Worm (Caenorhabditis elegans) whole organism, L4 larva: ENCODE data around the gene chpf-1.

ENCODE experiments used
- ama-1 ChIP-seq: fragments of 150-350 bp; optimal IDR thresholded peaks from 2 replicates; lab custom pipeline; 2014; ENCODE audit warnings: inconsistent platforms, mixed read lengths
- fos-1 ChIP-seq: fragments of 150-350 bp; optimal IDR thresholded peaks from 2 replicates; lab custom pipeline; 2014; ENCODE audit warnings: missing biosample characterization, missing genetic modification characterization
- lin-13 ChIP-seq: fragments of 150-350 bp; optimal IDR thresholded peaks from 2 replicates; lab custom pipeline; 2014; ENCODE audit warnings: missing biosample characterization, missing genetic modification reagents, missing genetic modification characterization
- mdl-1 ChIP-seq, 2 experiments: fragments of 150-350 bp in 1 of 2; sonication (generic microtip) in 1 of 2; optimal IDR thresholded peaks; 2 replicates each; lab custom pipeline; 2014 to 2017; ENCODE audit warnings: missing biosample characterization in 2 of 2, missing genetic modification characterization in 2 of 2
- sdz-12 ChIP-seq: fragments of 200-800 bp; sonication (Bioruptor generic); optimal IDR thresholded peaks from 2 replicates; lab custom pipeline; 2018; ENCODE audit warnings: mild to moderate bottlenecking, missing genetic modification characterization, missing compliant biosample characterization
- unc-130 ChIP-seq: sonication (generic microtip); optimal IDR thresholded peaks from 2 replicates; lab custom pipeline; 2016; ENCODE audit warnings: missing genetic modification reagents, missing genetic modification characterization, missing compliant biosample characterization
- ztf-11 ChIP-seq: fragments of 150-350 bp; optimal IDR thresholded peaks from 2 replicates; lab custom pipeline; 2014; ENCODE audit warnings: missing biosample characterization, missing genetic modification characterization

DNA sequence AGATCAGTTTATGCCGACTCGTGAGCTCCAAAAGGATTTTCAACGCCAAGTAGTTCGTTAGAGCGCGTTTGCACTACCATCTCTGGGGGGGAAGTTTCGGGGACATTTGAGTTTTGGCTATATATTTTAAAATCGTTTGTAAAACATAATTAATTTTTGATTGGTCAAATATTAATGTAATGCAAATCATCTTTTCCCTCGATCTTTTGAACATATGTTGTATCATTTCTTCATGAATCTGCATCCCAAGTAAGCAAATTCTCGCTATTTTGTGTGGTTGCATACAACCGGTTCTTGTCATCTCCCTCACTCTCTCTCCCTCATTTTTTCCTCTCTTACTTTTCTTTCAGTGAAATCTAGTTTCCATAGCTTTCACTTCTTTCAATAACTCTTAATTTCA lies 25.1 kb downstream of the chpf-1 start:
- peak; percentile 17 for TF ChIP-seq unc-130 (GFP tag; lab: Kevin White, UChicago)
- no peak for TF ChIP-seq sdz-12 (GFP tag; lab: Kevin White, UChicago)
- TF ChIP-seq mdl-1 (tag; optimal IDR thresholded peaks at IDR 0.05; lab: Kevin White, UChicago) = peak in 1 of 2 experiments; percentile 17
- TF ChIP-seq ama-1 = no peak
- no peak for TF ChIP-seq ztf-11 (tag; lab: Kevin White, UChicago)
- no peak for TF ChIP-seq lin-13 (GFP tag; lab: Kevin White, UChicago)
- TF ChIP-seq fos-1 (tag; lab: Kevin White, UChicago) = no peak
